1 worm cellular context compared by ENCODE assay signal in the genomic region with DNA sequence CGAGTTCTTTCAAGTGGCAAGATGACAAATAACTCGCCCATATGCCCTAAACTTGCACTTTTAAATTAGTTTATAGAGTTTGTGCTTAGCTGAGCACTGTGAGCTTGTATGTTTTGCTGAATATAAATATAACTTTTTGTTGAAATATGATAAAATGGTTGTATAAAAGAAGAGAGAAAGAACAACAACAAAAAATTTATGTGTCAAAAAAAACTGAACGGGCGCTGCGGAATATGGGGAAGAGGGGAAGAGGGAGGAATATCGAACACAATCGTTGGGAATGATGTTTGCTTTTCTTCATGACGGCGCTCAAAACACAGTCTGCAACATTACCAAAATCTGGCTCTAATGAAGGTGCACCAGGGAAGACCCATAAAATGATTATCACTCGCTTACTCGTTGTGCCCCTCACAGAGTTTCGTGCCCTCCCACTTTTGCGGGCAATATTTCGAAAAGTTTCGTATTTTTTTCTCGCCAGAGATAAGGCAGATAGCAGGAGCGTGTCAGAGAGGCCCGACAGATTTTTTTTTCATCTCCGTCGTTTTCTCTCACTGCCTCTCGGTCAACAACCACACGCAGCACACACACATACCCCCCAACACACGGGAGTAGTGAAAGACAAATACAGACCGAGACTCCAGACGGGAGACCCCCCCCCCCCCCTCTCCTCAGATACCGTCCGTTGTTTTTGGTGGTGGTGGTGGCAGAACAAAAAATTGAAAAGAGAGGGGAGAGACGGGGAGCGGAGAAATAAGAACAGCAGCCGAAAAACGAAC.
TF ChIP-seq lines count a peak whose summit lies in the region.

No protein-coding gene starts in this region.

TF ChIP-seq in whole organism, L1 larva, 84 proteins besides CTCF, POLR2A, EP300 and RAD21 (continued from another document):
- peak; percentile 9 for TF ChIP-seq F16B12.6 (tag; optimal IDR thresholded peaks at IDR 0.05; lab: Kevin White, UChicago)
- TF ChIP-seq ama-1 (optimal IDR thresholded peaks at IDR 0.05; lab: Kevin White, UChicago): no peak
- no peak for TF ChIP-seq hlh-17 (GFP tag; optimal IDR thresholded peaks at IDR 0.05; lab: Kevin White, UChicago; ENCODE audit: borderline replicate concordance)
- TF ChIP-seq ceh-82 (tag; optimal IDR thresholded peaks at IDR 0.05; lab: Kevin White, UChicago): peak in 2 of 3 experiments; percentile 22 to 28
- no peak for TF ChIP-seq C34B4.2 (tag; optimal IDR thresholded peaks at IDR 0.05; lab: Kevin White, UChicago)
- peak in 1 of 2 experiments; percentile 64 for TF ChIP-seq mdl-1 (tag; optimal IDR thresholded peaks at IDR 0.05; lab: Kevin White, UChicago)
TF ChIP-seq in whole organism, L1 larva: peak in this region for 30.
